Comparison of ENCODE assay signal across 1 fruit fly cellular context in genomic region chr2L:20757808-20758187, dm6.
A peak's percentile ranks its signal among the peaks of the same experiment; 100 is the strongest.
TF ChIP-seq lines count a peak whose summit lies in the region.

Rhau (minus strand) TSS chr2L:20757985.
dia (plus strand) TSS chr2L:20758144.

TF ChIP-seq in whole organism, embryonic, 481 proteins besides CTCF, POLR2A, EP300 and RAD21 (continued from another document):
- peak; percentile 43 for TF ChIP-seq grau (tag; optimal IDR thresholded peaks at IDR 0.05; lab: Kevin White, UChicago)
- TF ChIP-seq dati (GFP tag; IDR thresholded peaks at IDR 0.05; lab: Robert Waterston, UW), result no peak
- no peak for TF ChIP-seq Fer3 (tag; optimal IDR thresholded peaks at IDR 0.05; lab: Kevin White, UChicago)
- no peak for TF ChIP-seq Rx (GFP tag; IDR thresholded peaks at IDR 0.05; lab: Robert Waterston, UW)
